Fruit fly (Drosophila melanogaster) S2 (cell line): Measurements from ENCODE around the gene cni.
A peak's percentile ranks its signal among the peaks of the same experiment; 100 is the strongest.

Experiments used
- CG8478 ChIP-seq: fragments of >200 bp; optimal IDR thresholded peaks from 2 replicates; lab custom pipeline; 2018
- CTCF ChIP-seq, 2 experiments: fragments of >200 bp; optimal IDR thresholded peaks; 2 replicates each; lab custom pipeline; 2018

- TF ChIP-seq CG8478 (lab: Kevin White, UChicago) (no peak), CTCF (optimal IDR thresholded peaks at IDR 0.05; lab: Kevin White, UChicago) (peak in 1 of 2 experiments; percentile 6)
Observed at dm6 chr2L:16284306-16285299, 25.9 kb downstream of the cni start.
